Worm (Caenorhabditis elegans): ENCODE results near the gene ilys-6.

Gene ilys-6

DNA sequence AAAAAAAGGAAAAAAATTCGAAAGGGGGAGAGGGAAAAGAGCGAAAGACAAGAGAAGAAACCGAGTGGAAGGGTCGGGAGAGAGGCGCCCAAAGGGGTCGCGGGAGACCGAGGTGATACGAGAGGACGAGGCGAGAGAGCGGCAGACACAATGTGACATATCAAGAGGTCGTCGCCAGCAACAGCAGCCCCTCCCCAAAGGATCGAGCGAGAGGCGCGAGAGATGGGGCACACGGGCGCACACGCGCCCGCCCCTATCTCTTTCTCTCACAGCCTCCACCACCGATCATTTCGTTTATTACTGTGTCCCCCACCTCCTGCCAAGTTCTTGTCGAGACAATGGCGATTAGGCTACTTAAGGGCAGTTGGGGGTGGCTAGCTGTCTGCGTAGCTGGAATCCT, 35.3 kb downstream of the ilys-6 start:
- TF ChIP-seq sma-3 (GFP tag; optimal IDR thresholded peaks at IDR 0.05) (peak; percentile 69), lin-13 (GFP tag; optimal IDR thresholded peaks at IDR 0.05) (peak; percentile 4), nhr-129 (tag; optimal IDR thresholded peaks at IDR 0.05) (peak; percentile 82), sma-9 (GFP tag; optimal IDR thresholded peaks at IDR 0.05) (peak; percentile 88), sma-9 (tag; optimal IDR thresholded peaks at IDR 0.05) (no peak), nhr-11 (tag; optimal IDR thresholded peaks at IDR 0.05) (no peak), fos-1 (tag; optimal IDR thresholded peaks at IDR 0.05) (peak; percentile 79), elt-1 (tag; optimal IDR thresholded peaks at IDR 0.05) (peak; percentile 11), ZK546.5 (tag; optimal IDR thresholded peaks at IDR 0.05) (no peak), lin-39 (tag; optimal IDR thresholded peaks at IDR 0.05) (no peak), ztf-11 (tag; optimal IDR thresholded peaks at IDR 0.05) (no peak), aly-2 (tag; optimal IDR thresholded peaks at IDR 0.05) (no peak), Y55F3AM.14 (GFP tag; optimal IDR thresholded peaks at IDR 0.05) (peak; percentile 70), blmp-1 (tag; optimal IDR thresholded peaks at IDR 0.05; ENCODE audit: insufficient read depth) (peak; percentile 52), lsy-2 (tag; optimal IDR thresholded peaks at IDR 0.05) (peak; percentile 5 to 52), mdl-1 (tag; optimal IDR thresholded peaks at IDR 0.05) (peak; percentile 70 to 72), dmd-4 (tag; optimal IDR thresholded peaks at IDR 0.05) (no peak), nhr-23 (tag; optimal IDR thresholded peaks at IDR 0.05) (no peak), nhr-25 (tag; optimal IDR thresholded peaks at IDR 0.05) (peak; percentile 54), R02D3.7 (tag; optimal IDR thresholded peaks at IDR 0.05) (no peak), nhr-6 (tag; optimal IDR thresholded peaks at IDR 0.05) (peak; percentile 24), elt-3 (tag; optimal IDR thresholded peaks at IDR 0.05) (no peak), zag-1 (tag; optimal IDR thresholded peaks at IDR 0.05) (peak; percentile 5), nhr-21 (tag; optimal IDR thresholded peaks at IDR 0.05) (peak; percentile 59), F13H6.1 (tag; optimal IDR thresholded peaks at IDR 0.05) (peak; percentile 91), nhr-77 (tag; optimal IDR thresholded peaks at IDR 0.05) (no peak), ztf-1 (GFP tag; conservative IDR thresholded peaks at IDR 0.05) (no peak), crh-2 (tag; optimal IDR thresholded peaks at IDR 0.05) (peak; percentile 55), alr-1 (tag; optimal IDR thresholded peaks at IDR 0.05) (no peak), sem-4 (tag; optimal IDR thresholded peaks at IDR 0.05) (peak; percentile 32), unc-39 (tag; optimal IDR thresholded peaks at IDR 0.05) (no peak), egl-27 (tag; optimal IDR thresholded peaks at IDR 0.05) (no peak), nhr-10 (tag; optimal IDR thresholded peaks at IDR 0.05) (no peak), skn-1 (tag; optimal IDR thresholded peaks at IDR 0.05) (no peak), gmeb-1 (tag; optimal IDR thresholded peaks at IDR 0.05) (peak; percentile 25), lin-11 (tag; optimal IDR thresholded peaks at IDR 0.05) (no peak), unc-62 (GFP tag; optimal IDR thresholded peaks at IDR 0.05) (no peak), peb-1 (tag; optimal IDR thresholded peaks at IDR 0.05) (no peak), mbf-1 (tag; optimal IDR thresholded peaks at IDR 0.05) (no peak), unc-55 (GFP tag; optimal IDR thresholded peaks at IDR 0.05) (no peak), ceh-82 (tag; optimal IDR thresholded peaks at IDR 0.05) (no peak), nhr-12 (tag; optimal IDR thresholded peaks at IDR 0.05) (no peak), nhr-237 (tag; optimal IDR thresholded peaks at IDR 0.05) (no peak), ceh-16 (tag; optimal IDR thresholded peaks at IDR 0.05) (peak; percentile 92), ama-1 (optimal IDR thresholded peaks at IDR 0.05) (no peak), C34F6.9 (tag; optimal IDR thresholded peaks at IDR 0.05) (peak; percentile 14), snpc-4 (tag; optimal IDR thresholded peaks at IDR 0.05) (no peak), ztf-4 (tag; optimal IDR thresholded peaks at IDR 0.05) (no peak), mab-5 (tag; optimal IDR thresholded peaks at IDR 0.05) (peak; percentile 15)
